Worm (Caenorhabditis elegans) whole organism, L4 larva: ENCODE results near the gene F11D11.6.

Experiments used
- ama-1 ChIP-seq: fragments of 150-350 bp; optimal IDR thresholded peaks from 2 replicates; lab custom pipeline; 2014; ENCODE audit warnings: inconsistent platforms, mixed read lengths
- ces-1 ChIP-seq: fragments of 150-350 bp; sonication (generic microtip); optimal IDR thresholded peaks from 4 replicates; lab custom pipeline; 2014; ENCODE audit warnings: missing biosample characterization, missing genetic modification reagents, missing genetic modification characterization
- unc-62 ChIP-seq, 3 experiments: fragments of 150-350 bp in 1 of 3; sonication (generic microtip); optimal IDR thresholded peaks in 2 of 3; peaks in 1 of 3; 1 replicate in 1 of 3; 2 replicates in 2 of 3; lab custom pipeline; 2014 to 2017; ENCODE audit warnings: missing biosample characterization in 3 of 3, missing genetic modification characterization in 3 of 3, missing genetic modification reagents in 3 of 3, missing genotype in 1 of 3

ce11 chrV:18711362-18711761 lies 41.6 kb downstream of the F11D11.6 start:
- TF ChIP-seq ces-1 (GFP tag; lab: Kevin White, UChicago) (no peak), ama-1 (lab: Kevin White, UChicago) (no peak), unc-62 (GFP tag; optimal IDR thresholded peaks at IDR 0.05 in 1 of 2; lab: Kevin White, UChicago) (no peak), unc-62 (tag; optimal IDR thresholded peaks at IDR 0.05; lab: Kevin White, UChicago) (no peak)
